Worm (Caenorhabditis elegans) whole organism, L3 larva: ENCODE results near the gene srz-63.

Source experiments
- R02D3.7 ChIP-seq: fragments of 150-350 bp; optimal IDR thresholded peaks from 2 replicates; lab custom pipeline; 2014; ENCODE audit warnings: missing biosample characterization, missing genetic modification characterization
- ama-1 ChIP-seq: fragments of 150-350 bp; optimal IDR thresholded peaks from 2 replicates; lab custom pipeline; 2018
- ceh-16 ChIP-seq: sonication (generic microtip); optimal IDR thresholded peaks from 2 replicates; lab custom pipeline; 2017; ENCODE audit warnings: missing biosample characterization, missing genetic modification characterization
- elt-3 ChIP-seq, 3 experiments: fragments of 150-350 bp in 1 of 3; sonication (generic microtip) in 2 of 3; optimal IDR thresholded peaks; 2 replicates in 2 of 3; 4 replicates in 1 of 3; lab custom pipeline; 2014 to 2017; ENCODE audit warnings: missing biosample characterization in 3 of 3, missing genetic modification characterization in 3 of 3
- fkh-10 ChIP-seq: sonication (generic microtip); optimal IDR thresholded peaks from 2 replicates; lab custom pipeline; 2017; ENCODE audit warnings: missing biosample characterization, missing genetic modification reagents, missing genetic modification characterization
- fkh-2 ChIP-seq: fragments of 150-350 bp; optimal IDR thresholded peaks from 2 replicates; lab custom pipeline; 2014; ENCODE audit warnings: missing biosample characterization, missing genetic modification reagents, missing genetic modification characterization
- fos-1 ChIP-seq: fragments of 150-350 bp; optimal IDR thresholded peaks from 2 replicates; lab custom pipeline; 2014; ENCODE audit warnings: missing biosample characterization, missing genetic modification characterization
- jun-1 ChIP-seq: fragments of 150-350 bp; optimal IDR thresholded peaks from 2 replicates; lab custom pipeline; 2014; ENCODE audit warnings: missing biosample characterization, missing genetic modification reagents, missing genetic modification characterization
- mdl-1 ChIP-seq: fragments of 150-350 bp; optimal IDR thresholded peaks from 2 replicates; lab custom pipeline; 2014; ENCODE audit warnings: missing biosample characterization, missing genetic modification characterization
- nhr-237 ChIP-seq: fragments of 150-350 bp; optimal IDR thresholded peaks from 2 replicates; lab custom pipeline; 2014; ENCODE audit warnings: missing biosample characterization, missing genetic modification characterization
- pqm-1 ChIP-seq: fragments of 150-350 bp; optimal IDR thresholded peaks from 2 replicates; lab custom pipeline; 2017; ENCODE audit warnings: missing biosample characterization, missing genetic modification characterization, inconsistent platforms
- unc-39 ChIP-seq: sonication (generic microtip); optimal IDR thresholded peaks from 4 replicates; lab custom pipeline; 2017; ENCODE audit warnings: missing biosample characterization, missing genetic modification characterization
- unc-62 ChIP-seq: fragments of 150-350 bp; sonication (generic microtip); optimal IDR thresholded peaks from 4 replicates; lab custom pipeline; 2014; ENCODE audit warnings: missing biosample characterization, missing genetic modification reagents, missing genetic modification characterization

- no peak for TF ChIP-seq pqm-1 (tag; lab: Kevin White, UChicago)
- TF ChIP-seq mdl-1 (tag; lab: Kevin White, UChicago), result no peak
- no peak for TF ChIP-seq ceh-16 (tag; lab: Kevin White, UChicago)
- no peak for TF ChIP-seq ama-1 (lab: Kevin White, UChicago)
- no peak for TF ChIP-seq fkh-10 (GFP tag; lab: Kevin White, UChicago)
- TF ChIP-seq fkh-2 (tag; lab: Kevin White, UChicago), result no peak
- TF ChIP-seq elt-3 (tag; optimal IDR thresholded peaks at IDR 0.05; lab: Kevin White, UChicago), result no peak
- no peak for TF ChIP-seq nhr-237 (tag; lab: Kevin White, UChicago)
- TF ChIP-seq unc-39 (tag; lab: Kevin White, UChicago), result no peak
- TF ChIP-seq jun-1 (tag; lab: Kevin White, UChicago), result no peak
- TF ChIP-seq R02D3.7 (tag; lab: Kevin White, UChicago), result no peak
- TF ChIP-seq fos-1 (tag; lab: Kevin White, UChicago), result no peak
- TF ChIP-seq unc-62 (GFP tag; lab: Kevin White, UChicago), result no peak
Measured at ce11 chrII:1306550-1306949, 28.1 kb downstream of the srz-63 start.
